Worm (Caenorhabditis elegans) whole organism, L2 larva: Measurements from ENCODE around the gene T26A5.2.

Source experiments
- C34F6.9 ChIP-seq: fragments of 150-350 bp; optimal IDR thresholded peaks from 2 replicates; lab custom pipeline; 2014; ENCODE audit warnings: missing biosample characterization, missing genetic modification characterization
- F13H6.1 ChIP-seq: sonication (generic microtip); optimal IDR thresholded peaks from 2 replicates; lab custom pipeline; 2016; ENCODE audit warnings: missing genetic modification characterization, missing compliant biosample characterization
- R02D3.7 ChIP-seq: fragments of 150-350 bp; optimal IDR thresholded peaks from 2 replicates; lab custom pipeline; 2014; ENCODE audit warnings: missing biosample characterization, missing genetic modification characterization
- Y55F3AM.14 ChIP-seq: fragments of 200-800 bp; sonication (Bioruptor generic); optimal IDR thresholded peaks from 2 replicates; lab custom pipeline; 2018; ENCODE audit warnings: mild to moderate bottlenecking, missing genetic modification characterization, missing compliant biosample characterization
- ZK546.5 ChIP-seq: sonication (generic microtip); optimal IDR thresholded peaks from 2 replicates; lab custom pipeline; 2017; ENCODE audit warnings: missing biosample characterization, missing genetic modification characterization
- alr-1 ChIP-seq: fragments of 150-350 bp; optimal IDR thresholded peaks from 2 replicates; lab custom pipeline; 2014; ENCODE audit warnings: missing biosample characterization, missing genetic modification characterization
- aly-2 ChIP-seq: fragments of 150-350 bp; optimal IDR thresholded peaks from 2 replicates; lab custom pipeline; 2014; ENCODE audit warnings: missing biosample characterization, missing genetic modification characterization
- ama-1 ChIP-seq: fragments of 150-350 bp; optimal IDR thresholded peaks from 2 replicates; lab custom pipeline; 2018; ENCODE audit warnings: inconsistent platforms
- blmp-1 ChIP-seq: sonication (generic microtip); optimal IDR thresholded peaks from 2 replicates; lab custom pipeline; 2017; ENCODE audit warnings: missing genetic modification characterization, mild to moderate bottlenecking, missing compliant biosample characterization, antibody characterized with exemption, moderate library complexity; ENCODE audit not compliant: insufficient read depth
- ceh-82 ChIP-seq: fragments of 150-350 bp; optimal IDR thresholded peaks from 2 replicates; lab custom pipeline; 2014; ENCODE audit warnings: missing biosample characterization, missing genetic modification characterization
- crh-2 ChIP-seq: sonication (generic microtip); optimal IDR thresholded peaks from 2 replicates; lab custom pipeline; 2017; ENCODE audit warnings: missing biosample characterization, missing genetic modification characterization
- dmd-4 ChIP-seq: sonication (generic microtip); optimal IDR thresholded peaks from 2 replicates; lab custom pipeline; 2017; ENCODE audit warnings: missing biosample characterization, missing genetic modification characterization
- egl-27 ChIP-seq: sonication (generic microtip); optimal IDR thresholded peaks from 3 replicates; lab custom pipeline; 2017; ENCODE audit warnings: missing biosample characterization, missing genetic modification reagents, missing genetic modification characterization
- elt-3 ChIP-seq: sonication (generic microtip); optimal IDR thresholded peaks from 2 replicates; lab custom pipeline; 2017; ENCODE audit warnings: missing biosample characterization, missing genetic modification characterization
- fos-1 ChIP-seq: fragments of 150-350 bp; optimal IDR thresholded peaks from 2 replicates; lab custom pipeline; 2014; ENCODE audit warnings: missing biosample characterization, missing genetic modification characterization
- gmeb-1 ChIP-seq: fragments of 150-350 bp; optimal IDR thresholded peaks from 2 replicates; lab custom pipeline; 2014; ENCODE audit warnings: missing biosample characterization, missing genetic modification characterization
- lin-13 ChIP-seq: fragments of 150-350 bp; optimal IDR thresholded peaks from 2 replicates; lab custom pipeline; 2014; ENCODE audit warnings: missing biosample characterization, missing genetic modification reagents, missing genetic modification characterization
- lin-39 ChIP-seq: fragments of 150-350 bp; optimal IDR thresholded peaks from 2 replicates; lab custom pipeline; 2014; ENCODE audit warnings: missing biosample characterization, missing genetic modification reagents, missing genetic modification characterization
- lsy-2 ChIP-seq, 2 experiments: fragments of 150-350 bp in 1 of 2; sonication (generic microtip) in 1 of 2; optimal IDR thresholded peaks; 2 replicates each; lab custom pipeline; 2014 to 2017; ENCODE audit warnings: missing biosample characterization in 2 of 2, missing genetic modification characterization in 2 of 2
- mab-5 ChIP-seq: fragments of 150-350 bp; optimal IDR thresholded peaks from 2 replicates; lab custom pipeline; 2014; ENCODE audit warnings: missing biosample characterization, missing genetic modification characterization
- nhr-10 ChIP-seq: sonication (generic microtip); optimal IDR thresholded peaks from 2 replicates; lab custom pipeline; 2017; ENCODE audit warnings: missing biosample characterization, missing genetic modification characterization
- nhr-11 ChIP-seq: fragments of 150-350 bp; optimal IDR thresholded peaks from 2 replicates; lab custom pipeline; 2014; ENCODE audit warnings: missing biosample characterization, missing genetic modification characterization
- nhr-237 ChIP-seq: fragments of 150-350 bp; optimal IDR thresholded peaks from 2 replicates; lab custom pipeline; 2014; ENCODE audit warnings: missing biosample characterization, missing genetic modification characterization
- nhr-6 ChIP-seq: fragments of 150-350 bp; optimal IDR thresholded peaks from 2 replicates; lab custom pipeline; 2014; ENCODE audit warnings: missing biosample characterization, missing genetic modification characterization
- peb-1 ChIP-seq: fragments of 150-350 bp; optimal IDR thresholded peaks from 2 replicates; lab custom pipeline; 2014; ENCODE audit warnings: missing biosample characterization, missing genetic modification characterization
- sem-4 ChIP-seq: fragments of 150-350 bp; optimal IDR thresholded peaks from 2 replicates; lab custom pipeline; 2014; ENCODE audit warnings: missing biosample characterization, missing genetic modification reagents, missing genetic modification characterization
- skn-1 ChIP-seq: sonication (generic microtip); optimal IDR thresholded peaks from 2 replicates; lab custom pipeline; 2017; ENCODE audit warnings: missing biosample characterization, missing genetic modification characterization
- sma-3 ChIP-seq: sonication (generic microtip); optimal IDR thresholded peaks from 2 replicates; lab custom pipeline; 2016; ENCODE audit warnings: missing genetic modification reagents, missing genetic modification characterization, missing compliant biosample characterization
- sma-9 ChIP-seq, 2 experiments: fragments of 150-350 bp in 1 of 2; sonication (generic microtip) in 1 of 2; optimal IDR thresholded peaks; 2 replicates each; lab custom pipeline; 2014 to 2016; ENCODE audit warnings: missing genetic modification characterization in 2 of 2, mild to moderate bottlenecking in 1 of 2, missing biosample characterization in 1 of 2, missing compliant biosample characterization in 1 of 2, missing genetic modification reagents in 1 of 2, moderate library complexity in 1 of 2
- snpc-4 ChIP-seq: fragments of 150-350 bp; optimal IDR thresholded peaks from 2 replicates; lab custom pipeline; 2014; ENCODE audit warnings: missing biosample characterization, missing genetic modification characterization
- unc-39 ChIP-seq: fragments of 150-350 bp; optimal IDR thresholded peaks from 2 replicates; lab custom pipeline; 2014; ENCODE audit warnings: missing biosample characterization, missing genetic modification characterization
- unc-55 ChIP-seq: fragments of 150-350 bp; sonication (generic microtip); optimal IDR thresholded peaks from 3 replicates; lab custom pipeline; 2014; ENCODE audit warnings: missing biosample characterization, missing genetic modification reagents, missing genetic modification characterization
- unc-62 ChIP-seq: fragments of 150-350 bp; optimal IDR thresholded peaks from 2 replicates; lab custom pipeline; 2014; ENCODE audit warnings: missing biosample characterization, missing genetic modification reagents, missing genetic modification characterization
- zag-1 ChIP-seq: fragments of 150-350 bp; optimal IDR thresholded peaks from 2 replicates; lab custom pipeline; 2014; ENCODE audit warnings: missing biosample characterization, missing genetic modification characterization
- ztf-1 ChIP-seq: fragments of 200-800 bp; sonication (Bioruptor generic); conservative IDR thresholded peaks from 2 replicates; pipeline ENCODE4 v1.3.6; 2022; ENCODE audit warnings: missing genetic modification characterization, missing compliant biosample characterization
- ztf-11 ChIP-seq: sonication (generic microtip); optimal IDR thresholded peaks from 2 replicates; lab custom pipeline; 2017; ENCODE audit warnings: missing biosample characterization, missing genetic modification characterization
- ztf-4 ChIP-seq: fragments of 150-350 bp; optimal IDR thresholded peaks from 2 replicates; lab custom pipeline; 2014; ENCODE audit warnings: missing biosample characterization, missing genetic modification characterization

The T26A5.2 gene

ce11 chrIII:6464913-6465312, 2.2 kb upstream of the T26A5.2 start, which contains the start of gene nduf-2.2:
nduf-2.2 (plus strand) TSS chrIII:6465222.
- TF ChIP-seq peb-1, result no peak
- no peak for TF ChIP-seq ceh-82
- TF ChIP-seq F13H6.1, result no peak
- TF ChIP-seq lin-39 (tag; lab: Kevin White, UChicago), result no peak
- no peak for TF ChIP-seq ama-1 (lab: Kevin White, UChicago)
- TF ChIP-seq ztf-1 (GFP tag; lab: Robert Waterston, UW), result no peak
- TF ChIP-seq dmd-4 (tag; lab: Kevin White, UChicago), result no peak
- TF ChIP-seq nhr-237, result no peak
- TF ChIP-seq egl-27 (tag; lab: Kevin White, UChicago), result no peak
- TF ChIP-seq crh-2 (tag; lab: Kevin White, UChicago), result no peak

- TF ChIP-seq aly-2 (tag; lab: Kevin White, UChicago) (no peak), gmeb-1 (tag; lab: Kevin White, UChicago) (no peak), egl-27 (tag; lab: Kevin White, UChicago) (no peak), alr-1 (tag; lab: Kevin White, UChicago) (no peak)
- TF ChIP-seq, all 48 proteins: peak for 0
These were observed 4.3 kb downstream of the T26A5.2 start, which contains the start of gene wht-6 for ce11 chrIII:6471451-6471850. wht-6 (plus strand) TSS chrIII:6471751.

- no peak for TF ChIP-seq sem-4 (tag; lab: Kevin White, UChicago)
- no peak for TF ChIP-seq unc-39
- TF ChIP-seq R02D3.7 (tag; lab: Kevin White, UChicago), result no peak
- TF ChIP-seq mab-5 (tag; lab: Kevin White, UChicago), result no peak
- TF ChIP-seq ztf-11 (tag; lab: Kevin White, UChicago), result no peak
- no peak for TF ChIP-seq C34F6.9
- no peak for TF ChIP-seq ZK546.5
- no peak for TF ChIP-seq lin-39 (tag; lab: Kevin White, UChicago)
- TF ChIP-seq nhr-10 (tag; lab: Kevin White, UChicago), result no peak
- TF ChIP-seq unc-62 (GFP tag; lab: Kevin White, UChicago), result no peak
- no peak for TF ChIP-seq nhr-6 (tag; lab: Kevin White, UChicago)
- TF ChIP-seq gmeb-1 (tag; lab: Kevin White, UChicago), result no peak
- TF ChIP-seq blmp-1 (tag; lab: Kevin White, UChicago), result no peak
- no peak for TF ChIP-seq ztf-4 (tag; lab: Kevin White, UChicago)
- no peak for TF ChIP-seq dmd-4 (tag; lab: Kevin White, UChicago)
- no peak for TF ChIP-seq lin-13
These were observed 9.3 kb downstream of the T26A5.2 start for ce11 chrIII:6476380-6476779.

ce11 chrIII:6478256-6479004, 11.3 kb downstream of the T26A5.2 start, which contains the start of gene zip-8:
zip-8 (plus strand) TSS chrIII:6478955.
- TF ChIP-seq skn-1 (tag; lab: Kevin White, UChicago), result no peak
- TF ChIP-seq ZK546.5, result no peak
- TF ChIP-seq ztf-1 (GFP tag; lab: Robert Waterston, UW), result no peak
- no peak for TF ChIP-seq lsy-2 (tag; optimal IDR thresholded peaks at IDR 0.05; lab: Kevin White, UChicago)
- no peak for TF ChIP-seq nhr-11
- TF ChIP-seq nhr-237, result no peak
- no peak for TF ChIP-seq unc-55 (GFP tag; lab: Kevin White, UChicago)
- TF ChIP-seq F13H6.1, result no peak
- TF ChIP-seq nhr-10 (tag; lab: Kevin White, UChicago), result no peak
- TF ChIP-seq Y55F3AM.14 (GFP tag; lab: Kevin White, UChicago), result no peak
- no peak for TF ChIP-seq dmd-4 (tag; lab: Kevin White, UChicago)
- TF ChIP-seq mab-5 (tag; lab: Kevin White, UChicago), result no peak
- TF ChIP-seq, all 48 proteins: peak for 0

- TF ChIP-seq snpc-4 (tag; lab: Kevin White, UChicago) (no peak), elt-3 (tag; lab: Kevin White, UChicago) (no peak), crh-2 (tag; lab: Kevin White, UChicago) (no peak), Y55F3AM.14 (GFP tag; lab: Kevin White, UChicago) (no peak), blmp-1 (tag; lab: Kevin White, UChicago) (no peak), fos-1 (tag; lab: Kevin White, UChicago) (no peak), zag-1 (tag; lab: Kevin White, UChicago) (no peak), mab-5 (tag; lab: Kevin White, UChicago) (no peak), nhr-6 (tag; lab: Kevin White, UChicago) (no peak), lin-13 (no peak), sma-9 (GFP tag; optimal IDR thresholded peaks at IDR 0.05; lab: Kevin White, UChicago) (no peak), sma-9 (tag; optimal IDR thresholded peaks at IDR 0.05; lab: Kevin White, UChicago) (no peak), nhr-11 (no peak), sma-3 (GFP tag; lab: Kevin White, UChicago) (no peak)
- TF ChIP-seq, all 48 proteins: peak for 0
These were observed 12.3 kb downstream of the T26A5.2 start for ce11 chrIII:6479439-6479838.
